Worm (Caenorhabditis elegans): ENCODE measurements around the gene ztf-13.

ce11 chrX:3089423-3089822 lies 12.6 kb downstream of the ztf-13 start, which contains the start of gene pccb-1:
- TF ChIP-seq elt-3 (tag; optimal IDR thresholded peaks at IDR 0.05) (no peak), nhr-85 (tag) (no peak), nhr-77 (tag; optimal IDR thresholded peaks at IDR 0.05) (no peak), vab-15 (tag; optimal IDR thresholded peaks at IDR 0.05) (no peak), ceh-90 (tag; optimal IDR thresholded peaks at IDR 0.05) (no peak), nhr-237 (tag; optimal IDR thresholded peaks at IDR 0.05) (no peak), fkh-8 (tag; optimal IDR thresholded peaks at IDR 0.05) (no peak), jun-1 (tag; optimal IDR thresholded peaks at IDR 0.05) (no peak), lin-15B (tag; optimal IDR thresholded peaks at IDR 0.05) (no peak), lir-3 (tag; optimal IDR thresholded peaks at IDR 0.05; ENCODE audit: poor library complexity) (no peak), mdl-1 (tag; optimal IDR thresholded peaks at IDR 0.05) (no peak)
